Worm (Caenorhabditis elegans): ENCODE data around the gene cnc-1.

ce11 chrV:1414615-1415433 lies 29.3 kb downstream of the cnc-1 start:
- no peak for TF ChIP-seq ref-1 (GFP tag; conservative IDR thresholded peaks at IDR 0.05)
- TF ChIP-seq T22C8.4 (GFP tag; IDR thresholded peaks at IDR 0.05), result no peak
- TF ChIP-seq med-1 (GFP tag; optimal IDR thresholded peaks at IDR 0.05; ENCODE audit: insufficient read depth), result no peak
- TF ChIP-seq ztf-23 (GFP tag; IDR thresholded peaks at IDR 0.05), result no peak
- no peak for TF ChIP-seq tab-1 (GFP tag; IDR thresholded peaks at IDR 0.05)
- no peak for TF ChIP-seq cog-1 (tag; optimal IDR thresholded peaks at IDR 0.05)
- no peak for TF ChIP-seq klf-2 (GFP tag; conservative IDR thresholded peaks at IDR 0.05)
- TF ChIP-seq flt-1 (GFP tag; IDR thresholded peaks at IDR 0.05), result no peak
